Fruit fly (Drosophila melanogaster): ENCODE data around the gene cic.

cic gene

dm6 chr3R:20312838-20313237 lies 60.3 kb downstream of the cic start (continued):
- TF ChIP-seq Hr38 (GFP tag; optimal IDR thresholded peaks at IDR 0.05) (no peak), CG6163 (GFP tag; IDR thresholded peaks at IDR 0.05) (peak; percentile 87), fkh (GFP tag; optimal IDR thresholded peaks at IDR 0.05) (no peak), dsx (GFP tag; optimal IDR thresholded peaks at IDR 0.05; ENCODE audit: poor library complexity, severe bottlenecking) (peak; percentile 31), Ets21C (GFP tag; optimal IDR thresholded peaks at IDR 0.05) (no peak), fd85E (GFP tag; optimal IDR thresholded peaks at IDR 0.05) (no peak), Blimp-1 (GFP tag; optimal IDR thresholded peaks at IDR 0.05) (no peak), fd59A (GFP tag; optimal IDR thresholded peaks at IDR 0.05) (no peak), CG10669 (GFP tag; optimal IDR thresholded peaks at IDR 0.05) (peak; percentile 70), CG15336 (GFP tag; IDR thresholded peaks at IDR 0.05) (peak; percentile 92), salr (GFP tag; optimal IDR thresholded peaks at IDR 0.05) (peak in 1 of 2 experiments; percentile 76), lz (GFP tag; optimal IDR thresholded peaks at IDR 0.05) (peak; percentile 28), dac (GFP tag; optimal IDR thresholded peaks at IDR 0.05) (peak; percentile 66), spab (GFP tag; optimal IDR thresholded peaks at IDR 0.05) (peak; percentile 59), CG34406 (GFP tag; optimal IDR thresholded peaks at IDR 0.05) (peak; percentile 43), Eip78C (GFP tag) (peak; percentile 96), CG10631 (GFP tag; optimal IDR thresholded peaks at IDR 0.05) (peak; percentile 57), Lpt (GFP tag; optimal IDR thresholded peaks at IDR 0.05) (peak; percentile 90), CG32006 (GFP tag; optimal IDR thresholded peaks at IDR 0.05) (peak; percentile 90), CG6276 (GFP tag; optimal IDR thresholded peaks at IDR 0.05) (peak; percentile 85), CG3032 (tag; optimal IDR thresholded peaks at IDR 0.05) (peak; percentile 64), CG16779 (tag; optimal IDR thresholded peaks at IDR 0.05) (peak; percentile 64), CG3919 (GFP tag; optimal IDR thresholded peaks at IDR 0.05) (peak; percentile 78), Hr39 (GFP tag; optimal IDR thresholded peaks at IDR 0.05) (peak; percentile 41), vri (GFP tag; optimal IDR thresholded peaks at IDR 0.05) (peak; percentile 66), CG9139 (GFP tag; optimal IDR thresholded peaks at IDR 0.05) (no peak), eg (GFP tag; IDR thresholded peaks at IDR 0.05) (peak; percentile 87), svp (GFP tag) (peak; percentile 72), Sox102F (GFP tag; optimal IDR thresholded peaks at IDR 0.05) (peak; percentile 55), CG8319 (GFP tag; optimal IDR thresholded peaks at IDR 0.05) (peak; percentile 50), cyc (GFP tag; optimal IDR thresholded peaks at IDR 0.05) (peak; percentile 62), Sox15 (GFP tag; optimal IDR thresholded peaks at IDR 0.05) (no peak), Met (GFP tag; optimal IDR thresholded peaks at IDR 0.05) (peak; percentile 75), ss (GFP tag; optimal IDR thresholded peaks at IDR 0.05) (peak in 1 of 2 experiments; percentile 5), CG6808 (GFP tag; optimal IDR thresholded peaks at IDR 0.05) (peak; percentile 47), CG11294 (GFP tag; IDR thresholded peaks at IDR 0.05) (peak; percentile 79), topi (GFP tag; optimal IDR thresholded peaks at IDR 0.05) (peak; percentile 76), CG31627 (GFP tag; optimal IDR thresholded peaks at IDR 0.05) (peak; percentile 39), pdm3 (GFP tag; optimal IDR thresholded peaks at IDR 0.05) (peak; percentile 75), OdsH (GFP tag; optimal IDR thresholded peaks at IDR 0.05) (peak; percentile 77), CG11902 (GFP tag; optimal IDR thresholded peaks at IDR 0.05) (peak; percentile 53), CG1621 (tag; optimal IDR thresholded peaks at IDR 0.05) (no peak)

dm6 chr3R:20316599-20316998 lies 64.0 kb downstream of the cic start:
- TF ChIP-seq dac (GFP tag; optimal IDR thresholded peaks at IDR 0.05), result no peak
- TF ChIP-seq CG6163 (GFP tag; IDR thresholded peaks at IDR 0.05), result no peak
- TF ChIP-seq vri (GFP tag; optimal IDR thresholded peaks at IDR 0.05), result peak; percentile 89
- no peak for TF ChIP-seq CG8319 (GFP tag; optimal IDR thresholded peaks at IDR 0.05)
- TF ChIP-seq CG31627 (GFP tag; optimal IDR thresholded peaks at IDR 0.05), result no peak
